Fruit fly (Drosophila melanogaster) S2 (cell line): ENCODE results near the gene CG32638.

Source experiments
- CG8478 ChIP-seq: fragments of >200 bp; optimal IDR thresholded peaks from 2 replicates; lab custom pipeline; 2018
- CTCF ChIP-seq, 2 experiments: fragments of >200 bp; optimal IDR thresholded peaks; 2 replicates each; lab custom pipeline; 2018

CG32638 gene

DNA sequence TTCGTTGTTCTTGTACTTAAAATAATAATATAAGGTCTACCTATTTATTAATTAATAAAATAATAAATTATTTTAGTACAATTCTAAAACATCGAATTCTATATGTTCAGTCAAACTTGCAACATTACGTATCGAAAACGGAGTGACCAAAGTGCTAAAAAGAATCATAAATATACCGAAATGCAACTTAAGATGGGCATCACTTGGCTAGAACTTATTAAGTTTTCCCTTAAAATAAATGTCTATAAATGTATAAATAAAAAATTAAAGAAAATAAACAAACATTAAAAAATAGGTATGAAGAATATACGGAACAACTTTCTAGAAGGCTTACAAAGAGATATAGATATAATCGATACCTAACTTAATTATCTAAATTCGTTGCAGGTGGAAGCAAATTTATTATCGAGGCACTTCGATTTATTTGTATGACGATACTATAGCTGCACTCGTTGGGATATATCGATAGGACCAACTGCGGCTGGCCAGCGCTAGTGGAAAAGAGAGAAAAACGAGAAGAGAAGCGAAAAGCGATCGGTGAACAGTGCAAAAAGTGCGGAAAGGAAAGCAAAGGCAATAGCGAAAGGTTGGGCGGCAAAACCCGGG is 37.8 kb downstream of the CG32638 start, which contains the start of gene lic:
lic (plus strand) TSS at position 490 of the 606 bp plus-strand sequence.
- no peak for TF ChIP-seq CG8478
- no peak for TF ChIP-seq CTCF (optimal IDR thresholded peaks at IDR 0.05; lab: Kevin White, UChicago)

DNA sequence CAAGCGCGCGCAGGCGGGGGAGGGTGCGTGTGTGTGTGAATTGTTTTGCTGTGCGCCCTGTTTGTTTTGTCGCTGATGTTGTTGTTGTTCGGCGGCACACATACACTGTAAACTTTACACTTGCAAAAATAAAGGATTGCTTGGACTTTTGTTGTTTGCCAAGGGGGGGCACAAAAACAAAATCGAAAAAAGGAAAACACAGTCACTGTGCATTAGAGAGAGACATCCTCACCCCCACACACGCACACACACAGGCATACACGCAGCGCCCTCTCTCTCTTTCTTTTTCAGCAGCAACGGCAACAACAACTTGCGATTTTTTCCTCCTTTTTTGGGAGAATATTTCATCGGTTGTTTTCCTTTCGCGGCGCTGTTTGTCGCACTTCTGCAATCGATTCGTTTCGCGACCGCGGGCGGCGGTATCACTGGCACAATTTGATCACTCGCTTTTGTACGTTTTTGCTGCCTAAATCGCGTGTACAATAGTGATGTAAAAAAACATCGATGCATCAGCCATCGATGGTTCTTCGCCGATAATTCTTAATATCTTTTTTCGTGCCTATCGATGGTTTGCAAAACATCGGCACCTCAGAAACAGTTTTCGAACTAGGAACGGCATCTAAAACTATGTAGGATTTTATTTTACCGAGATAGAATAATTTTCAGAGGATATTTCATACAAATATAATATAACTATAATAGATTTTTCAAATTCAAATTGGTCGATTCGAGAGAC is 38.5 kb downstream of the CG32638 start, which contains the start of gene hep:
hep (minus strand) TSS at position 515 of the 736 bp plus-strand sequence.
- TF ChIP-seq CG8478 (no peak), CTCF (optimal IDR thresholded peaks at IDR 0.05; lab: Kevin White, UChicago) (no peak)

DNA sequence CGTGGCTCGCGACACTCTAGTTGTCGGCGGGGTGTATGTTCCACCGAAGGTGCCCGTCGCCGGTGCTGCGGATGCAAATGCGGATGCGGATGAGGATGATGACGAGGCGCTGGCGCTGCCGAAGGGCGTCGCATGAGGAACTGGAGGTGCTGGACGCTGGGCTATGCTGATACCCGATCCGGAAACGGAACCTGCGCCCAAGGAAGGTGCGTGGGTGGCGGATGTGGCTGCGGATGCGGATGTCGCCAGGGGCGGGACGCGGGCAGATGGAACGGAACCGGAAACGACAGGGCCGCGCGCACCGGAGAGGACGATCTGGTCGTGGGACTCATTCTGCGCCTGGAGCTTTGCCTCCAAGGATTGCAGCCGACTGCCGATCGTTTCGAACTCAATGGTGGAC is 39.2 kb downstream of the CG32638 start:
- TF ChIP-seq CG8478 (no peak), CTCF (optimal IDR thresholded peaks at IDR 0.05; lab: Kevin White, UChicago) (no peak)

DNA sequence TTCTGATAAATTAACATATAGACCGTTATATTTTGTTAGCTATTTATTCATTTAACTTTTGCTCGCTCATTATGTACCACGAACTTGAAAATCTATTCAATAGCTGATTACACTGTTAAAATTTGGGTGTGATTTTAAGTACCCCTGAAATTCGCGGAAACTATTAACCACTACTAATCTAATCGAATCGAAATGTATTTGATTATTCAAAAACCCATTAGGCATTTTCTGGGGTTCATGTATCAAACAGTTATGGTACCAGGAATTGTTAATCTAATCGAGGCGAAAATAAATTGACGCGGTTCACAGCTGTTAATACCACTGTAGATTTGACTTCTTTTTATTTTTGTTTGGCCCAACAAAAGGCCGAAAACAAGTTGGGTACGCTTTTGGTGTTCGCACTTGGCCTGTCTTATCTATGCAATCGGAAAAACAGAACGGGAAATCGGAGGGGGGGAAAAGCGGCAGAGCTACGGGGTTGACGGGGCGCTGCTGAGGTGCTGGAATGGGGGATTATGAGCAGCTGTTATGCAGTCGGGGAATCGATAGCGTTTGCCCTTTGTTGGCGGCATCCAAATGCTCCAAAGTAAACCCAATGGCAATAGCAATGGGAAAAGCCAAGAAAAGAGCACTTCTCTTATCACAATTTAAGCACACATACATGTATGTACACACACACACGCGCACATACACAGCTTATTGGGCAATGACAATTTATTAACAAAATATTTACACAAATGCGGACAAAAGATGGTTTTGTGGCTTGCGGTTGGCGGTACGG is 40.4 kb downstream of the CG32638 start:
- TF ChIP-seq CTCF (optimal IDR thresholded peaks at IDR 0.05; lab: Kevin White, UChicago) (no peak), CG8478 (no peak)

DNA sequence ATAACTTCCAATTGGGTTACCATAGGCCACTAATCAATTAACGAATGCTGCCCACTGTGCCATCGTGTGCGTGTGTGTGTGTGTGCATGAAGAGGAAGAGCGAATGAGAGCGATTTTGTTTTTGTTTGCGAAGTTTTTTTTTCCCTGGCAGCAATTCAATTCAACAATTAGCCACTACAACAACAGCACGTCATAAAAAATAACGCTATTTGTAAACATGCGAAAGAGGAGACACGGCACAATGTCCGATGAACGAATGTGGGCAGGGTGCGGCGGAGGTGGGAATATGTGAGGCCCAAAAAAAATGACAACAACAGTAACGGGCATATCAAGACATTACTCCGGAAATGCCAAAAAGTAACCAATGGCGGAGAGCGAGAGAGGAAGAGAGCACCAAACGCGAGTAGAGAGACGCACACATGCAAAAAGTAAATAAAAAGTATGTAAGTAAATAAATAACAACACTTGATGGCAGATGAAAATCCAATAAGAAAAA is 41.2 kb downstream of the CG32638 start:
- TF ChIP-seq CG8478 (no peak), CTCF (optimal IDR thresholded peaks at IDR 0.05; lab: Kevin White, UChicago) (no peak)
